Worm (Caenorhabditis elegans) whole organism, L4 larva: ENCODE data around the gene lips-10.

Experiments
- R02D3.7 ChIP-seq: fragments of 150-350 bp; sonication (generic microtip); optimal IDR thresholded peaks from 3 replicates; lab custom pipeline; 2014; ENCODE audit warnings: missing biosample characterization, missing genetic modification characterization
- aly-2 ChIP-seq: sonication (generic microtip); optimal IDR thresholded peaks from 2 replicates; lab custom pipeline; 2018; ENCODE audit warnings: missing biosample characterization, missing genetic modification characterization
- ctbp-1 ChIP-seq: fragments of 200-800 bp; sonication (Bioruptor generic); IDR thresholded peaks from 2 replicates; pipeline ENCODE4 v1.3.6; 2022; ENCODE audit warnings: missing genetic modification reagents, missing genetic modification characterization, missing compliant biosample characterization
- dmd-8 ChIP-seq: fragments of 200-800 bp; sonication (Bioruptor generic); IDR thresholded peaks from 2 replicates; pipeline ENCODE4 v1.3.6; 2022; ENCODE audit warnings: missing genetic modification characterization, missing compliant biosample characterization
- egl-27 ChIP-seq: sonication (generic microtip); optimal IDR thresholded peaks from 3 replicates; lab custom pipeline; 2017; ENCODE audit warnings: missing biosample characterization, missing genetic modification reagents, missing genetic modification characterization
- hlh-30 ChIP-seq: sonication (generic microtip); optimal IDR thresholded peaks from 2 replicates; lab custom pipeline; 2017; ENCODE audit warnings: antibody characterized with exemption, mild to moderate bottlenecking, missing genetic modification characterization, missing compliant biosample characterization; ENCODE audit not compliant: insufficient read depth
- lsy-2 ChIP-seq, 2 experiments: fragments of 150-350 bp in 1 of 2; sonication (generic microtip) in 1 of 2; optimal IDR thresholded peaks; 2 replicates each; lab custom pipeline; 2014 to 2017; ENCODE audit warnings: missing biosample characterization in 2 of 2, missing genetic modification characterization in 2 of 2
- madf-9 ChIP-seq: fragments of 200-800 bp; sonication (Bioruptor generic); conservative IDR thresholded peaks from 2 replicates; pipeline ENCODE4 v1.3.6; 2022; ENCODE audit warnings: missing genetic modification reagents, missing genetic modification characterization, missing compliant biosample characterization
- nhr-10 ChIP-seq: fragments of 150-350 bp; optimal IDR thresholded peaks from 2 replicates; lab custom pipeline; 2014; ENCODE audit warnings: missing biosample characterization, missing genetic modification characterization
- pqm-1 ChIP-seq: sonication (generic microtip); optimal IDR thresholded peaks from 2 replicates; lab custom pipeline; 2017; ENCODE audit warnings: missing biosample characterization, missing genetic modification characterization
- snpc-4 ChIP-seq: fragments of 150-350 bp; optimal IDR thresholded peaks from 2 replicates; lab custom pipeline; 2014; ENCODE audit warnings: missing biosample characterization, missing genetic modification characterization
- unc-39 ChIP-seq: sonication (generic microtip); optimal IDR thresholded peaks from 2 replicates; lab custom pipeline; 2017; ENCODE audit warnings: missing biosample characterization, missing genetic modification characterization

ce11 chrII:8464448-8464898, 25.5 kb downstream of the lips-10 start, which contains the start of gene fars-3:
- TF ChIP-seq R02D3.7 (tag; lab: Kevin White, UChicago) (no peak), pqm-1 (tag; lab: Kevin White, UChicago) (no peak), unc-39 (no peak), lsy-2 (tag; optimal IDR thresholded peaks at IDR 0.05; lab: Kevin White, UChicago) (peak in 1 of 2 experiments; percentile 66), madf-9 (no peak), egl-27 (no peak), dmd-8 (no peak), aly-2 (tag; lab: Kevin White, UChicago) (no peak), hlh-30 (tag; lab: Kevin White, UChicago) (no peak), ctbp-1 (peak; percentile 43; the same call in 1 of the 2 replicates), nhr-10 (tag; lab: Kevin White, UChicago) (no peak), snpc-4 (no peak)
